Worm (Caenorhabditis elegans): ENCODE results near the gene sru-31.

DNA sequence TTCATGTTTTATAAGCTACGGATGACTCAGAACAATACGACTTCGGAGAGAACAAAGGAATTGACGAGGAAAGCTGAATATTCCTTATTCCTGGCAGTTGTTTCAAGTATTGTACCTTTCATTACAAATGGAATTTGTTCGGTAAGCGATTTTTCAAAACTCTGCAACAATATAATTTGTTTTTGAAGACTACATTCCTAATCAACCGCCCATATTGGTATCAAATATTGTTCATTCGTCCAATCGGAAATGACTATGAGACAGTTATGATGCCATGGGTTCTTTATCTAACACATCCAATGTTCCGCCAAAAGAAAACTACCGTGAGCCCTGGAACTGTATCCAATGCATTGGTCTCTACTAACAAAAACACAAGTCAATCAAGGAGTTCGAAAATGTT is 4.3 kb upstream of the sru-31 start:
- TF ChIP-seq tra-4 (tag; optimal IDR thresholded peaks at IDR 0.05) (no peak), flt-1 (GFP tag; IDR thresholded peaks at IDR 0.05) (no peak), ama-1 (optimal IDR thresholded peaks at IDR 0.05) (no peak), sea-1 (GFP tag; conservative IDR thresholded peaks at IDR 0.05) (no peak), ets-7 (tag; optimal IDR thresholded peaks at IDR 0.05) (no peak), scrt-1 (GFP tag; IDR thresholded peaks at IDR 0.05) (no peak), hmbx-1 (tag; optimal IDR thresholded peaks at IDR 0.05) (no peak), ceh-13 (GFP tag; optimal IDR thresholded peaks at IDR 0.05) (no peak), hmg-4 (GFP tag; optimal IDR thresholded peaks at IDR 0.05) (no peak)
